Fruit fly (Drosophila melanogaster): ENCODE results near the gene CG9643.

The CG9643 gene

dm6 chr2L:2979091-2979490 lies at the start of gene CG9643:
CG9643 (minus strand) TSS chr2L:2979288.
- TF ChIP-seq CG17801 (GFP tag; optimal IDR thresholded peaks at IDR 0.05; ENCODE audit: partially characterized antibody), result no peak

- peak; percentile 38 for TF ChIP-seq CG17801 (GFP tag; optimal IDR thresholded peaks at IDR 0.05; ENCODE audit: partially characterized antibody)
Observed at dm6 chr2L:3022986-3023385, 43.9 kb upstream of the CG9643 start, which contains the start of the genes alpha4GT1 and Prp40. alpha4GT1 (minus strand) TSS chr2L:3023141. Prp40 (plus strand) TSS chr2L:3023226.

- TF ChIP-seq CG17801 (GFP tag; optimal IDR thresholded peaks at IDR 0.05; ENCODE audit: partially characterized antibody), result peak; percentile 23
Observed at dm6 chr2L:3018212-3018611, 39.1 kb upstream of the CG9643 start, which contains the start of the genes CG17224 and CG17264. CG17224 (minus strand) TSS chr2L:3018308. CG17264 (plus strand) TSS chr2L:3018508.

DNA sequence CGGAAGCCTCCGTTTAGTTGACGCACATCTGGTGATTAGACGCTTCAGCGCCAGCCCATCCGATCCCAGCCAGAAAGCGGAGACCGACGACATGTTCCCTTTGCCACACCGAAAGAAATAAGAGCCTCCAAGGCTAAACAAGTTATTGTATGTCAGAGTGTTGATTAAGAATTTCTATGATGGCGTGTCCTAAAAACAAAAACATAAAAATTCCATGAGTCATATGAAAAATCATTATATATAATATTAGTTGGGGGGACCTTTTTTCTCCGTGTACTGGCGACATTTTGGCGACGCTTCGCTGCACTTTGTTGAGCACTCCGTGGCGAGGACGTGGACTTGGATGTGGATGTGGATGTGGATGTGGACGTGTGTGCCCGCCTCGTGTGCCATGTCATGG lies 33.7 kb upstream of the CG9643 start:
- TF ChIP-seq CG17801 (GFP tag; optimal IDR thresholded peaks at IDR 0.05; ENCODE audit: partially characterized antibody), result no peak

- TF ChIP-seq CG17801 (GFP tag; optimal IDR thresholded peaks at IDR 0.05; ENCODE audit: partially characterized antibody), result no peak
Observed at dm6 chr2L:3011484-3011883, 32.4 kb upstream of the CG9643 start.

dm6 chr2L:3009438-3009837 lies 30.4 kb upstream of the CG9643 start:
- no peak for TF ChIP-seq CG17801 (GFP tag; optimal IDR thresholded peaks at IDR 0.05; ENCODE audit: partially characterized antibody)

DNA sequence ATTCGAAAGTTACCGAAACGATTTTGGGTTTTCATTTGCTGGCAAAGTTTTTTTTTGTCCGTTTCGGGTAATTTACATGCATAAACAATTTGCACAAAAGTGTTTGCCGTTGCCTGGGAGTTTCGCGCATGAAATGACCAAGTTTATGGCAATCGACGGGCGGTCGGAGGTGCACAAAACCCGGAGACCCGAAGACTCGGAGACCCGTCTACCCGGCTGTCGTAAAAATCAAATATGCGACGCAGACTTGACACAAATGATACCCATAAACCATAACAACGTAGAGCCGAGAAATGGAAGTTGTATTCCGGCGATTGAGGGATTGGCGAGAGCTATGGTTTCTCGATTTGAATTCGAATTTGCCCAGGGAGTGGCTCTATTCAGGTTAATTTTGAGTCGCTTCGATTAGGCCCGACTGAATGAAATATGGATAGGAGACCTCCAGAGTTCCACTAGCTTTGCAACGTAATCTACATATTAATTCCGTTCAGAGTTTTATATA lies 27.9 kb upstream of the CG9643 start:
- no peak for TF ChIP-seq CG17801 (GFP tag; optimal IDR thresholded peaks at IDR 0.05; ENCODE audit: partially characterized antibody)

- TF ChIP-seq CG17801 (GFP tag; optimal IDR thresholded peaks at IDR 0.05; ENCODE audit: partially characterized antibody), result no peak
Observed at dm6 chr2L:3006194-3006593, 27.1 kb upstream of the CG9643 start.

DNA sequence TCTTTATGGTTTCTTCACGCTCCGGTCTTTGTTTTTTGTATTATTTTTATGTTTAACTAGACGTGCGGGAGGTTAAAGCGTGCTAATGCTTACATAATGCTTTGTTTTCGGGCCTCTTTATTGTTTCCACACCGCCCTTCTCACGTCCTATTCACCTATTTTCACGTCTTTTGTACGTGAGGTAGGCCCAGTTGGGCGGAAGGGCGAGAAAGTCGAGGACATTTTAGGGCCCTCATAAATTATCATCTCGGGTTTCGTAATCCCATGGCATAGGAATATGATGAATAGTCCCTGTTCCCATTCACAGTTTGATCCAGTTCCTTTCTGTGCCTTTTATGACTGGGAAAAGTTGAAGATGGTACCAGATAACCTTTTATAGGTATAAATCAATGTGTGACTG lies 26.4 kb upstream of the CG9643 start:
- no peak for TF ChIP-seq CG17801 (GFP tag; optimal IDR thresholded peaks at IDR 0.05; ENCODE audit: partially characterized antibody)

- TF ChIP-seq CG17801 (GFP tag; optimal IDR thresholded peaks at IDR 0.05; ENCODE audit: partially characterized antibody), result no peak
Observed at dm6 chr2L:3004601-3005000, 25.5 kb upstream of the CG9643 start.

DNA sequence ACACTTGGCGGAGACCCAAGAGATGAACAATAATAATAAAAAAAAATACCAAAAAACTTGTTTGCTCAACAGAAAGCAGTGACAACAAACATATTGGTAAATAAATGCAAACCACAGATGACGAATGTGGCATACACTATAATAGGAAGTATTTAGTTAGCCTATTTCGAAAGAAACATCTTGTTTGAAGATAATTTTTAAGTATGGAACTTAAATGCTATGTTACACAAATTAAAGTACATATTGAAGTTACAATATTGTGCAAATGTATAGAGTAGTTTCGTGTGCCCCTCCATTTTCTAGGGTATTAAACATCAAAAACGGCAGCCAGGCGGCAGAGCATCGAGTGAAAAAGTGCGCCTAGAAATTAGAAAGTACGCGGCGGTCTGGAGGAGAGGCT lies 24.3 kb upstream of the CG9643 start:
- TF ChIP-seq CG17801 (GFP tag; optimal IDR thresholded peaks at IDR 0.05; ENCODE audit: partially characterized antibody), result no peak

- TF ChIP-seq CG17801 (GFP tag; optimal IDR thresholded peaks at IDR 0.05; ENCODE audit: partially characterized antibody), result no peak
Observed at dm6 chr2L:3001953-3002352, 22.9 kb upstream of the CG9643 start.

DNA sequence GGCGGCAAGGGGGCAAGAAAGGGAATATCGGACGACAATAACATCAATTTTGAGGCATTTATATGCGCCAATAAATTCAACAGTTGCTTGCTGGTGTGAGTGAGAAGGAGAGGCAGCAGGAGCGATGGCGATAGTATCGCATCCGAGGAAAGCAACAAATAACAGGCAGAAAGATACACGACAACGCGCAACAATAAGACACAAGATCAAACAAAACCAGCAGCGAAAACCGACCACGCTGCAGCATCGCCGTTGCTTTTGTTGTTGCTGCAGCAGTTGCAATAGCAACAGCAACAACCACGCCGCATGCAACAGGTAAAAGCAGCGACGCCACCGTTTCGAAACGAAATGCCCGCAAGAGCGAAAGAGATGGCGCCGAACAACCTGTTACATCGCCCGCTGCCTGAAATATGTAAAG lies 21.4 kb upstream of the CG9643 start:
- no peak for TF ChIP-seq CG17801 (GFP tag; optimal IDR thresholded peaks at IDR 0.05; ENCODE audit: partially characterized antibody)

DNA sequence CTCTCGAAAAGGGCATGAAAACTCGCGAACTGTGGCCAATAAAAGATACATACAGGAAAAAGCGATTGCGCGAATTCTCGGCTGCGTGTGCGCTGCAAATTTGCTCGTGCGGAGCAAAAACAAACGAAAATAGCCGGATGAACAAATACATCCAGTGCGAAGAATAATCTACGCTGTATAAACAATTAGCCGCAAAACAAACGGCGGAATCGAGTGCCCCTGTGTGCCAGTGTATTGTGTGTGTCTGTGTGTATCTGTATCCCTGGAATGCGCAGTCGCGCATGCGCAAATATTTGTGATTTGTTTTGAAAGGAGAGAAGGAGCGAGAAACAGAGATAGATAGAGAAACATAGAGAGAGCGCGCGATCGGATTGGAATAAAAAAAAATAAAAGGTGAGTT lies 20.5 kb upstream of the CG9643 start:
- TF ChIP-seq CG17801 (GFP tag; optimal IDR thresholded peaks at IDR 0.05; ENCODE audit: partially characterized antibody), result no peak

DNA sequence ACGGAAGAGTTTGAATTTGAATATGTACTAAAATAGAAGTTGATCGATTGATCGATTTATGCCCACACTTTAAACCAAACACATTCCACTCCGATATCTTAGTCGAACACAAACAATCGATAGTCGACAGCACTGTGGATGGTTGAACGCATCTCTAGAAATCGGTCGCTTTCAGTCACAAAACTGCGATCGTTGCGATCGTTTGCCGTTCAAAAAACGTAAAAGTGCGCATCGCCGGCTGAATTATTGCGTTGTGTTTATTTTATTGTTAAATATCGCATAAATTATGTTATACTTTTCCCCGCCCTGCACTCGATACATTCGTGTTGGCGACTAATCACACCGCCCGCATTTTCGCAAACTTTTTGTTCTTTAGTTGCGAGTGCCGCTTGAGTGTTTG lies 20.0 kb upstream of the CG9643 start, which contains the start of gene Ccdc85:
Gene Ccdc85, plus strand, starts transcription at position 174 of the 400 bp plus-strand sequence.
- TF ChIP-seq CG17801 (GFP tag; optimal IDR thresholded peaks at IDR 0.05; ENCODE audit: partially characterized antibody), result peak; percentile 15

DNA sequence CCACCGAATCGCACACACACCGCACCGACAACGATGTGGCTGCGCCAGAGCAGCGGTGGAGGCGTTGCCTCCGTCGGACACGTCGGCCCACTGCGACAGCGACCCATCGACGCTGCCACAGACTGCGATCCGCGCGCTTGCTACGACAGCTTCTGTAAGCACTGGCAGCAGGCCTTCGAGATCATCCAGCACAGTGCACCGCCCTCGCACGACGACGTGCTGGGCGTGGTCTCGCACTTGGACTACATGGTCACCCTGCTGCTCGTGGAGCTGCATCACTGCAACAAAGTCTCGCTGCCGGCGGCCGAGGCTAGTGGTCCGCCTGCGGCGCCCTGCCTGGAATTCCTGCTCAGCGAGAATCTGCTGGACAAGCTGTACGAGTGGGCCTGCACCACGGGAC lies 14.6 kb upstream of the CG9643 start:
- no peak for TF ChIP-seq CG17801 (GFP tag; optimal IDR thresholded peaks at IDR 0.05; ENCODE audit: partially characterized antibody)

- TF ChIP-seq CG17801 (GFP tag; optimal IDR thresholded peaks at IDR 0.05; ENCODE audit: partially characterized antibody), result no peak
Observed at dm6 chr2L:2993236-2993635, 14.1 kb upstream of the CG9643 start.
